Worm (Caenorhabditis elegans): ENCODE results near the gene srxa-8.

DNA sequence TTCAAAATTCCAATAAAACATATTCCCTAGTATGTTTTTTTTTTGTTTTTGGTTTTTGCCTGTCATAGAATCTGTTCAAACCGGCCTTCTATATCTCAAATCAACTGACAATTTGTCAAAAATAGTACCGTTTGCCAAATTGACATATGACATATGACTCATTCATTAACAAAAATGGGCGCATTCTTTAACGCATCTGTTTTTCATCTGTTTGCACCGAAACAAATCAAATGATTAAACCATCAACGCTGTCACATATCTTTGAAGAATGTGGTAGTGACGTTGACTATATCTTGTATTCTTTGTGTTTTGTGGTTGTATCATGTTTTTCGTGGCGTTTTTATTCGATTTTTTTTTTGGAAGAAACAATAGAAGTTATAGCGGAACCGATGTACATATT is 6.4 kb upstream of the srxa-8 start:
- TF ChIP-seq unc-62 (GFP tag; optimal IDR thresholded peaks at IDR 0.05) (no peak), gmeb-1 (tag; optimal IDR thresholded peaks at IDR 0.05) (no peak)

All from whole organism, L2 larva.